Worm (Caenorhabditis elegans) whole organism, L4 larva: ENCODE results near the gene T05A8.8.

ENCODE experiments used
- F10B5.3 ChIP-seq: sonication (generic microtip); optimal IDR thresholded peaks from 2 replicates; lab custom pipeline; 2016; ENCODE audit warnings: mild to moderate bottlenecking, missing genetic modification characterization, missing compliant biosample characterization
- F44E2.7 ChIP-seq: fragments of 200-800 bp; sonication (Bioruptor generic); IDR thresholded peaks from 2 replicates; pipeline ENCODE4 v2.1.2; 2022; ENCODE audit warnings: missing genetic modification characterization, missing compliant biosample characterization
- Y105C5A.15 ChIP-seq: fragments of 200-800 bp; sonication (Bioruptor generic); IDR thresholded peaks from 2 replicates; pipeline ENCODE4 v1.3.6; 2022; ENCODE audit warnings: missing genetic modification characterization, missing compliant biosample characterization
- ZK546.5 ChIP-seq, 2 experiments: sonication (generic microtip); optimal IDR thresholded peaks; 2 replicates each; lab custom pipeline; 2017; ENCODE audit warnings: missing biosample characterization in 2 of 2, missing genetic modification characterization in 2 of 2
- ama-1 ChIP-seq: fragments of 150-350 bp; optimal IDR thresholded peaks from 2 replicates; lab custom pipeline; 2014; ENCODE audit warnings: inconsistent platforms, mixed read lengths
- ceh-62 ChIP-seq: sonication (generic microtip); optimal IDR thresholded peaks from 2 replicates; lab custom pipeline; 2017; ENCODE audit warnings: missing biosample characterization, missing genetic modification characterization
- dpl-1 ChIP-seq: fragments of 150-350 bp; optimal IDR thresholded peaks from 2 replicates; lab custom pipeline; 2014; ENCODE audit warnings: missing biosample characterization, missing genetic modification reagents, missing genetic modification characterization
- duxl-1 ChIP-seq: sonication (generic microtip); optimal IDR thresholded peaks from 2 replicates; lab custom pipeline; 2016; ENCODE audit warnings: mild to moderate bottlenecking, missing genetic modification characterization, moderate library complexity, missing compliant biosample characterization; ENCODE audit not compliant: poor library complexity
- fos-1 ChIP-seq: fragments of 150-350 bp; optimal IDR thresholded peaks from 2 replicates; lab custom pipeline; 2014; ENCODE audit warnings: missing biosample characterization, missing genetic modification characterization
- lsy-2 ChIP-seq, 2 experiments: fragments of 150-350 bp in 1 of 2; sonication (generic microtip) in 1 of 2; optimal IDR thresholded peaks; 2 replicates each; lab custom pipeline; 2014 to 2017; ENCODE audit warnings: missing biosample characterization in 2 of 2, missing genetic modification characterization in 2 of 2
- nhr-28 ChIP-seq: fragments of 150-350 bp; optimal IDR thresholded peaks from 2 replicates; lab custom pipeline; 2014; ENCODE audit warnings: missing biosample characterization, missing genetic modification characterization
- pqm-1 ChIP-seq: sonication (generic microtip); optimal IDR thresholded peaks from 2 replicates; lab custom pipeline; 2017; ENCODE audit warnings: missing biosample characterization, missing genetic modification characterization

- TF ChIP-seq nhr-28, result no peak
- TF ChIP-seq F44E2.7 (GFP tag; lab: Robert Waterston, UW), result no peak
- no peak for TF ChIP-seq F10B5.3 (tag; lab: Kevin White, UChicago)
- TF ChIP-seq Y105C5A.15 (GFP tag; lab: Robert Waterston, UW), result no peak
- no peak for TF ChIP-seq lsy-2 (tag; optimal IDR thresholded peaks at IDR 0.05; lab: Kevin White, UChicago)
- TF ChIP-seq duxl-1, result no peak
- no peak for TF ChIP-seq ceh-62 (tag; lab: Kevin White, UChicago)
- TF ChIP-seq pqm-1, result no peak
- TF ChIP-seq ZK546.5 (tag; optimal IDR thresholded peaks at IDR 0.05; lab: Kevin White, UChicago), result no peak
- TF ChIP-seq dpl-1 (GFP tag; lab: Kevin White, UChicago), result no peak
- no peak for TF ChIP-seq fos-1 (tag; lab: Kevin White, UChicago)
- TF ChIP-seq ama-1 (lab: Kevin White, UChicago), result no peak
Measured at ce11 chrII:2695079-2695478, 41.4 kb upstream of the T05A8.8 start.
